Worm (Caenorhabditis elegans) whole organism, young adult: ENCODE results near the gene pars-1.

Experiments used
- F33H1.4 ChIP-seq: fragments of 200-800 bp; sonication (Bioruptor generic); IDR thresholded peaks from 2 replicates; pipeline ENCODE4 v1.3.6; 2022; ENCODE audit warnings: missing genetic modification reagents, missing genetic modification characterization, missing compliant biosample characterization
- F57C9.4 ChIP-seq: sonication (generic microtip); optimal IDR thresholded peaks from 2 replicates; lab custom pipeline; 2017; ENCODE audit warnings: mild to moderate bottlenecking, missing genetic modification characterization, missing compliant biosample characterization
- T07F8.4 ChIP-seq: sonication (generic microtip); optimal IDR thresholded peaks from 2 replicates; lab custom pipeline; 2016; ENCODE audit warnings: mild to moderate bottlenecking, missing genetic modification characterization, moderate library complexity, missing compliant biosample characterization
- T26A5.8 ChIP-seq: sonication (generic microtip); optimal IDR thresholded peaks from 2 replicates; lab custom pipeline; 2016; ENCODE audit warnings: missing genetic modification characterization, missing compliant biosample characterization
- ama-1 ChIP-seq, 3 experiments: fragments of 150-350 bp in 1 of 3; sonication (generic microtip) in 2 of 3; optimal IDR thresholded peaks; 2 replicates each; lab custom pipeline; 2014 to 2018; ENCODE audit warnings: missing biosample characterization in 2 of 3, missing genetic modification characterization in 2 of 3, missing genetic modification reagents in 2 of 3
- aptf-2 ChIP-seq: fragments of 200-800 bp; sonication (Bioruptor generic); conservative IDR thresholded peaks from 2 replicates; pipeline ENCODE4 v1.3.6; 2022; ENCODE audit warnings: missing genetic modification reagents, missing genetic modification characterization, missing compliant biosample characterization
- ccch-3 ChIP-seq: fragments of 200-800 bp; sonication (Bioruptor generic); optimal IDR thresholded peaks from 2 replicates; lab custom pipeline; 2018; ENCODE audit warnings: mild to moderate bottlenecking, missing genetic modification characterization, missing compliant biosample characterization
- dox-1 ChIP-seq: fragments of 200-800 bp; sonication (Bioruptor generic); IDR thresholded peaks from 2 replicates; pipeline ENCODE4 v1.3.6; 2022; ENCODE audit warnings: missing genetic modification reagents, missing genetic modification characterization, missing compliant biosample characterization
- dpff-1 ChIP-seq: sonication (generic microtip); optimal IDR thresholded peaks from 2 replicates; lab custom pipeline; 2017; ENCODE audit warnings: mild to moderate bottlenecking, missing genetic modification characterization, missing compliant biosample characterization
- egrh-3 ChIP-seq: fragments of 200-800 bp; sonication (Bioruptor generic); IDR thresholded peaks from 2 replicates; pipeline ENCODE4 v1.3.6; 2022; ENCODE audit warnings: missing genetic modification reagents, missing genetic modification characterization, missing compliant biosample characterization
- ekl-4 ChIP-seq: fragments of 200-800 bp; sonication (Bioruptor generic); IDR thresholded peaks from 2 replicates; pipeline ENCODE4 v1.3.6; 2022; ENCODE audit warnings: missing genetic modification reagents, missing genetic modification characterization, missing compliant biosample characterization
- hlh-26 ChIP-seq: fragments of 200-800 bp; sonication (Bioruptor generic); conservative IDR thresholded peaks from 2 replicates; pipeline ENCODE4 v1.3.6; 2022; ENCODE audit warnings: missing genetic modification reagents, missing genetic modification characterization, missing compliant biosample characterization
- hrde-1 ChIP-seq: sonication (generic microtip); optimal IDR thresholded peaks from 2 replicates; lab custom pipeline; 2016; ENCODE audit warnings: missing genetic modification characterization, mild to moderate bottlenecking, missing compliant biosample characterization, moderate library complexity, missing genotype, missing genetic modification reagents, borderline replicate concordance
- hsf-1 ChIP-seq: fragments of 200-800 bp; sonication (Bioruptor generic); IDR thresholded peaks from 2 replicates; pipeline ENCODE4 v1.3.6; 2022; ENCODE audit warnings: missing genetic modification reagents, missing genetic modification characterization, missing compliant biosample characterization
- lsl-1 ChIP-seq: fragments of 200-800 bp; sonication (Bioruptor generic); optimal IDR thresholded peaks from 2 replicates; lab custom pipeline; 2018; ENCODE audit warnings: mild to moderate bottlenecking, missing genetic modification characterization, moderate library complexity, missing compliant biosample characterization
- lsy-27 ChIP-seq: sonication (generic microtip); optimal IDR thresholded peaks from 2 replicates; lab custom pipeline; 2017; ENCODE audit warnings: missing genetic modification characterization, mild to moderate bottlenecking, missing compliant biosample characterization, antibody characterized with exemption, missing genotype, borderline replicate concordance; ENCODE audit not compliant: insufficient read depth
- madf-10 ChIP-seq: sonication (generic microtip); optimal IDR thresholded peaks from 2 replicates; lab custom pipeline; 2016; ENCODE audit warnings: mild to moderate bottlenecking, missing genetic modification characterization, missing compliant biosample characterization
- madf-3 ChIP-seq: fragments of 200-800 bp; sonication (Bioruptor generic); IDR thresholded peaks from 2 replicates; pipeline ENCODE4 v1.3.6; 2022; ENCODE audit warnings: missing genetic modification reagents, missing genetic modification characterization, missing compliant biosample characterization
- mcd-1 ChIP-seq: fragments of 200-800 bp; sonication (Bioruptor generic); IDR thresholded peaks from 2 replicates; pipeline ENCODE4 v1.3.6; 2022; ENCODE audit warnings: missing genetic modification reagents, missing genetic modification characterization, missing compliant biosample characterization
- mes-4 ChIP-seq: sonication (generic microtip); optimal IDR thresholded peaks from 2 replicates; lab custom pipeline; 2016; ENCODE audit warnings: missing genotype, missing genetic modification characterization, missing compliant biosample characterization
- nfyb-1 ChIP-seq: fragments of 200-800 bp; sonication (Bioruptor generic); IDR thresholded peaks from 2 replicates; pipeline ENCODE4 v1.3.6; 2022; ENCODE audit warnings: missing genetic modification reagents, missing genetic modification characterization, missing compliant biosample characterization
- nhr-179 ChIP-seq: sonication (generic microtip); optimal IDR thresholded peaks from 2 replicates; lab custom pipeline; 2016; ENCODE audit warnings: mild to moderate bottlenecking, missing genetic modification characterization, missing compliant biosample characterization
- nhr-80 ChIP-seq: sonication (generic microtip); optimal IDR thresholded peaks from 2 replicates; lab custom pipeline; 2016; ENCODE audit warnings: missing genetic modification characterization, missing compliant biosample characterization
- nhr-90 ChIP-seq: sonication (generic microtip); optimal IDR thresholded peaks from 2 replicates; lab custom pipeline; 2016; ENCODE audit warnings: missing genotype, mild to moderate bottlenecking, missing genetic modification characterization, missing compliant biosample characterization
- repo-1 ChIP-seq: sonication (generic microtip); optimal IDR thresholded peaks from 2 replicates; lab custom pipeline; 2017; ENCODE audit warnings: mild to moderate bottlenecking, missing genetic modification characterization, missing compliant biosample characterization
- snpc-1.3 ChIP-seq: sonication (generic microtip); optimal IDR thresholded peaks from 2 replicates; lab custom pipeline; 2017; ENCODE audit warnings: missing genetic modification characterization, mild to moderate bottlenecking, missing compliant biosample characterization, antibody characterized with exemption, moderate library complexity, missing genotype, missing genetic modification reagents; ENCODE audit not compliant: insufficient read depth
- sptf-2 ChIP-seq: fragments of 200-800 bp; sonication (Bioruptor generic); optimal IDR thresholded peaks from 2 replicates; lab custom pipeline; 2018; ENCODE audit warnings: mild to moderate bottlenecking, missing genetic modification characterization, missing compliant biosample characterization
- ztf-28 ChIP-seq: fragments of 200-800 bp; sonication (Bioruptor generic); IDR thresholded peaks from 2 replicates; pipeline ENCODE4 v1.3.6; 2022; ENCODE audit warnings: missing genetic modification reagents, missing genetic modification characterization, missing compliant biosample characterization
- ztf-3 ChIP-seq: fragments of 200-800 bp; sonication (Bioruptor generic); optimal IDR thresholded peaks from 2 replicates; lab custom pipeline; 2018; ENCODE audit warnings: mild to moderate bottlenecking, missing genetic modification characterization, missing compliant biosample characterization

pars-1 gene

ce11 chrIII:7209721-7210120, 29.1 kb upstream of the pars-1 start, which contains the start of gene R151.2 (continued):
- TF ChIP-seq dox-1 (0 out of 2 replicates have a peak, but pooled peaks have one; percentile 12), nhr-90 (no peak), hlh-26 (GFP tag; lab: Robert Waterston, UW) (no peak)

ce11 chrIII:7210486-7210885, 28.3 kb upstream of the pars-1 start:
- TF ChIP-seq ama-1 (optimal IDR thresholded peaks at IDR 0.05; lab: Kevin White, UChicago): no peak
- no peak for TF ChIP-seq ama-1 (GFP tag; optimal IDR thresholded peaks at IDR 0.05; lab: Kevin White, UChicago)
- TF ChIP-seq lsy-27 (tag; lab: Kevin White, UChicago): no peak
- TF ChIP-seq hlh-26 (GFP tag; lab: Robert Waterston, UW): no peak
- TF ChIP-seq dpff-1 (tag; lab: Kevin White, UChicago): no peak
- peak; percentile 42; the same call in 1 of the 2 replicates for TF ChIP-seq madf-3
- no peak for TF ChIP-seq repo-1 (tag; lab: Kevin White, UChicago)
- TF ChIP-seq mcd-1: 0 out of 2 replicates have a peak, but pooled peaks have one; percentile 6
- no peak for TF ChIP-seq lsl-1 (GFP tag; lab: Kevin White, UChicago)
- TF ChIP-seq ztf-3 (GFP tag; lab: Kevin White, UChicago): no peak

ce11 chrIII:7212028-7212427, 26.8 kb upstream of the pars-1 start:
- TF ChIP-seq madf-10 (tag; lab: Kevin White, UChicago): no peak
- TF ChIP-seq nhr-80: peak; percentile 50

ce11 chrIII:7215532-7215931, 23.3 kb upstream of the pars-1 start:
- TF ChIP-seq ekl-4 (GFP tag; lab: Robert Waterston, UW) (no peak), F57C9.4 (tag; lab: Kevin White, UChicago) (no peak), aptf-2 (GFP tag; lab: Robert Waterston, UW) (no peak), ccch-3 (GFP tag; lab: Kevin White, UChicago) (no peak), T07F8.4 (tag; lab: Kevin White, UChicago) (no peak)

- no peak for TF ChIP-seq F33H1.4 (GFP tag; lab: Robert Waterston, UW)
- TF ChIP-seq nfyb-1 (GFP tag; lab: Robert Waterston, UW): no peak
- TF ChIP-seq mes-4: no peak
- TF ChIP-seq F57C9.4 (tag; lab: Kevin White, UChicago): no peak
- TF ChIP-seq snpc-1.3 (tag; lab: Kevin White, UChicago): no peak
- TF ChIP-seq ztf-28 (GFP tag; lab: Robert Waterston, UW): no peak
- TF ChIP-seq T26A5.8 (tag; lab: Kevin White, UChicago): no peak
- TF ChIP-seq hsf-1 (GFP tag; lab: Robert Waterston, UW): no peak
- TF ChIP-seq repo-1 (tag; lab: Kevin White, UChicago): no peak
- no peak for TF ChIP-seq sptf-2 (GFP tag; lab: Kevin White, UChicago)
- TF ChIP-seq egrh-3 (GFP tag; lab: Robert Waterston, UW): no peak
- TF ChIP-seq nhr-179 (tag; lab: Kevin White, UChicago): no peak
- no peak for TF ChIP-seq hrde-1 (tag; lab: Kevin White, UChicago)
Measured at ce11 chrIII:7216226-7216625, 22.6 kb upstream of the pars-1 start, which contains the start of gene R151.1. TSS of gene R151.1 (plus strand) at chrIII:7216526.
